Worm (Caenorhabditis elegans) whole organism, L3 larva: ENCODE measurements around the gene tcc-1.
"Not testable (repeated sequence)": the region's sequence is repeated elsewhere in the genome, so short reads cannot be mapped to it uniquely, and the experiment has no call there.

Experiments
- R02D3.7 ChIP-seq: fragments of 150-350 bp; optimal IDR thresholded peaks from 2 replicates; lab custom pipeline; 2014; ENCODE audit warnings: missing biosample characterization, missing genetic modification characterization
- aly-2 ChIP-seq: fragments of 150-350 bp; optimal IDR thresholded peaks from 2 replicates; lab custom pipeline; 2014; ENCODE audit warnings: missing biosample characterization, missing genetic modification characterization
- ceh-82 ChIP-seq: fragments of 150-350 bp; optimal IDR thresholded peaks from 2 replicates; lab custom pipeline; 2014; ENCODE audit warnings: missing biosample characterization, missing genetic modification characterization
- ceh-9 ChIP-seq: sonication (generic microtip); optimal IDR thresholded peaks from 2 replicates; lab custom pipeline; 2018; ENCODE audit warnings: missing biosample characterization, missing genetic modification characterization
- daf-12 ChIP-seq: fragments of 150-350 bp; optimal IDR thresholded peaks from 2 replicates; lab custom pipeline; 2014; ENCODE audit warnings: missing biosample characterization, missing genetic modification reagents, missing genetic modification characterization
- elt-2 ChIP-seq: sonication (generic microtip); optimal IDR thresholded peaks from 2 replicates; lab custom pipeline; 2016; ENCODE audit warnings: missing genetic modification reagents, mild to moderate bottlenecking, missing genetic modification characterization, missing compliant biosample characterization
- nhr-28 ChIP-seq: fragments of 150-350 bp; optimal IDR thresholded peaks from 2 replicates; lab custom pipeline; 2014; ENCODE audit warnings: missing biosample characterization, missing genetic modification characterization
- nhr-76 ChIP-seq: fragments of 150-350 bp; sonication (generic microtip); optimal IDR thresholded peaks from 5 replicates; lab custom pipeline; 2014; ENCODE audit warnings: missing biosample characterization, missing genetic modification characterization
- pqm-1 ChIP-seq: fragments of 150-350 bp; optimal IDR thresholded peaks from 2 replicates; lab custom pipeline; 2017; ENCODE audit warnings: missing biosample characterization, missing genetic modification characterization, inconsistent platforms
- sea-2 ChIP-seq: fragments of 150-350 bp; sonication (generic microtip); optimal IDR thresholded peaks from 4 replicates; lab custom pipeline; 2014; ENCODE audit warnings: missing biosample characterization, missing genetic modification reagents, missing genetic modification characterization
- snpc-4 ChIP-seq: fragments of 150-350 bp; optimal IDR thresholded peaks from 2 replicates; lab custom pipeline; 2014; ENCODE audit warnings: missing biosample characterization, missing genetic modification characterization
- tbx-2 ChIP-seq: sonication (generic microtip); optimal IDR thresholded peaks from 2 replicates; lab custom pipeline; 2016; ENCODE audit warnings: mild to moderate bottlenecking, missing genetic modification characterization, missing compliant biosample characterization
- zag-1 ChIP-seq: fragments of 150-350 bp; optimal IDR thresholded peaks from 2 replicates; lab custom pipeline; 2014; ENCODE audit warnings: missing biosample characterization, missing genetic modification characterization

ce11 chrV:17903829-17904228, 48.0 kb upstream of the tcc-1 start, which contains the start of gene C06H5.14:
- TF ChIP-seq nhr-28 (tag; lab: Kevin White, UChicago); zag-1 (tag; lab: Kevin White, UChicago); R02D3.7 (tag; lab: Kevin White, UChicago); sea-2; elt-2 (tag; lab: Kevin White, UChicago); nhr-76; tbx-2 (tag; lab: Kevin White, UChicago); daf-12 (tag; lab: Kevin White, UChicago); snpc-4 (tag; lab: Kevin White, UChicago); ceh-9 (tag; lab: Kevin White, UChicago); aly-2; pqm-1 (tag; lab: Kevin White, UChicago); ceh-82: not testable (repeated sequence)
